Worm (Caenorhabditis elegans) whole organism, L3 larva: ENCODE data around the gene R09H3.3.

Experiments
- ZK546.5 ChIP-seq: sonication (generic microtip); optimal IDR thresholded peaks from 2 replicates; lab custom pipeline; 2017; ENCODE audit warnings: missing biosample characterization, missing genetic modification characterization
- aly-2 ChIP-seq: fragments of 150-350 bp; optimal IDR thresholded peaks from 2 replicates; lab custom pipeline; 2014; ENCODE audit warnings: missing biosample characterization, missing genetic modification characterization
- ama-1 ChIP-seq: fragments of 150-350 bp; optimal IDR thresholded peaks from 2 replicates; lab custom pipeline; 2018
- ceh-16 ChIP-seq: sonication (generic microtip); optimal IDR thresholded peaks from 2 replicates; lab custom pipeline; 2017; ENCODE audit warnings: missing biosample characterization, missing genetic modification characterization
- ceh-28 ChIP-seq: fragments of 150-350 bp; optimal IDR thresholded peaks from 2 replicates; lab custom pipeline; 2014; ENCODE audit warnings: missing biosample characterization, missing genetic modification reagents, missing genetic modification characterization
- ceh-9 ChIP-seq: sonication (generic microtip); optimal IDR thresholded peaks from 2 replicates; lab custom pipeline; 2018; ENCODE audit warnings: missing biosample characterization, missing genetic modification characterization
- daf-12 ChIP-seq: fragments of 150-350 bp; optimal IDR thresholded peaks from 2 replicates; lab custom pipeline; 2014; ENCODE audit warnings: missing biosample characterization, missing genetic modification reagents, missing genetic modification characterization
- egl-27 ChIP-seq: sonication (generic microtip); optimal IDR thresholded peaks from 4 replicates; lab custom pipeline; 2017; ENCODE audit warnings: missing biosample characterization, missing genetic modification reagents, missing genetic modification characterization
- egl-5 ChIP-seq: fragments of 150-350 bp; optimal IDR thresholded peaks from 2 replicates; lab custom pipeline; 2017; ENCODE audit warnings: missing biosample characterization, missing genetic modification reagents, missing genetic modification characterization, inconsistent platforms
- elt-1 ChIP-seq: fragments of 150-350 bp; optimal IDR thresholded peaks from 2 replicates; lab custom pipeline; 2014; ENCODE audit warnings: missing biosample characterization, missing genetic modification characterization
- elt-2 ChIP-seq: sonication (generic microtip); optimal IDR thresholded peaks from 2 replicates; lab custom pipeline; 2016; ENCODE audit warnings: missing genetic modification reagents, mild to moderate bottlenecking, missing genetic modification characterization, missing compliant biosample characterization
- elt-3 ChIP-seq, 3 experiments: fragments of 150-350 bp in 1 of 3; sonication (generic microtip) in 2 of 3; optimal IDR thresholded peaks; 2 replicates in 2 of 3; 4 replicates in 1 of 3; lab custom pipeline; 2014 to 2017; ENCODE audit warnings: missing biosample characterization in 3 of 3, missing genetic modification characterization in 3 of 3
- eor-1 ChIP-seq, 2 experiments: fragments of 150-350 bp; optimal IDR thresholded peaks; 2 replicates each; lab custom pipeline; 2014 to 2018; ENCODE audit warnings: missing biosample characterization in 2 of 2, missing genetic modification characterization in 2 of 2
- fkh-10 ChIP-seq: sonication (generic microtip); optimal IDR thresholded peaks from 2 replicates; lab custom pipeline; 2017; ENCODE audit warnings: missing biosample characterization, missing genetic modification reagents, missing genetic modification characterization
- fos-1 ChIP-seq: fragments of 150-350 bp; optimal IDR thresholded peaks from 2 replicates; lab custom pipeline; 2014; ENCODE audit warnings: missing biosample characterization, missing genetic modification characterization
- hmg-11 ChIP-seq: sonication (generic microtip); optimal IDR thresholded peaks from 2 replicates; lab custom pipeline; 2016; ENCODE audit warnings: missing genetic modification characterization, missing compliant biosample characterization
- jun-1 ChIP-seq: fragments of 150-350 bp; optimal IDR thresholded peaks from 2 replicates; lab custom pipeline; 2014; ENCODE audit warnings: missing biosample characterization, missing genetic modification reagents, missing genetic modification characterization
- lin-15B ChIP-seq: fragments of 150-350 bp; optimal IDR thresholded peaks from 2 replicates; lab custom pipeline; 2014; ENCODE audit warnings: missing biosample characterization, missing genetic modification characterization
- lin-39 ChIP-seq: fragments of 150-350 bp; optimal IDR thresholded peaks from 2 replicates; lab custom pipeline; 2018; ENCODE audit warnings: missing biosample characterization, missing genetic modification reagents, missing genetic modification characterization
- mdl-1 ChIP-seq: fragments of 150-350 bp; optimal IDR thresholded peaks from 2 replicates; lab custom pipeline; 2014; ENCODE audit warnings: missing biosample characterization, missing genetic modification characterization
- mml-1 ChIP-seq: fragments of 150-350 bp; sonication (generic microtip); optimal IDR thresholded peaks from 3 replicates; lab custom pipeline; 2014; ENCODE audit warnings: missing biosample characterization, missing genetic modification characterization
- nfya-1 ChIP-seq: sonication (generic microtip); optimal IDR thresholded peaks from 2 replicates; lab custom pipeline; 2017; ENCODE audit warnings: missing genetic modification characterization, mild to moderate bottlenecking, missing compliant biosample characterization, antibody characterized with exemption, moderate library complexity; ENCODE audit not compliant: insufficient read depth
- nhr-12 ChIP-seq: fragments of 150-350 bp; optimal IDR thresholded peaks from 2 replicates; lab custom pipeline; 2014; ENCODE audit warnings: missing biosample characterization, missing genetic modification characterization
- nhr-25 ChIP-seq: sonication (generic microtip); optimal IDR thresholded peaks from 2 replicates; lab custom pipeline; 2017; ENCODE audit warnings: missing biosample characterization, missing genetic modification characterization
- nhr-28 ChIP-seq: fragments of 150-350 bp; optimal IDR thresholded peaks from 2 replicates; lab custom pipeline; 2014; ENCODE audit warnings: missing biosample characterization, missing genetic modification characterization
- nhr-43 ChIP-seq: sonication (generic microtip); optimal IDR thresholded peaks from 2 replicates; lab custom pipeline; 2016; ENCODE audit warnings: mild to moderate bottlenecking, missing genetic modification characterization, missing compliant biosample characterization; ENCODE audit not compliant: poor library complexity, severe bottlenecking
- nhr-67 ChIP-seq: fragments of 150-350 bp; optimal IDR thresholded peaks from 2 replicates; lab custom pipeline; 2014; ENCODE audit warnings: missing biosample characterization, missing genetic modification characterization
- nhr-76 ChIP-seq: fragments of 150-350 bp; sonication (generic microtip); optimal IDR thresholded peaks from 5 replicates; lab custom pipeline; 2014; ENCODE audit warnings: missing biosample characterization, missing genetic modification characterization
- nhr-77 ChIP-seq: fragments of 150-350 bp; optimal IDR thresholded peaks from 2 replicates; lab custom pipeline; 2014; ENCODE audit warnings: missing biosample characterization, missing genetic modification characterization
- pqm-1 ChIP-seq: fragments of 150-350 bp; optimal IDR thresholded peaks from 2 replicates; lab custom pipeline; 2017; ENCODE audit warnings: missing biosample characterization, missing genetic modification characterization, inconsistent platforms
- sea-2 ChIP-seq: fragments of 150-350 bp; sonication (generic microtip); optimal IDR thresholded peaks from 4 replicates; lab custom pipeline; 2014; ENCODE audit warnings: missing biosample characterization, missing genetic modification reagents, missing genetic modification characterization
- skn-1 ChIP-seq: fragments of 150-350 bp; optimal IDR thresholded peaks from 2 replicates; lab custom pipeline; 2014; ENCODE audit warnings: missing biosample characterization, missing genetic modification characterization
- tbx-2 ChIP-seq: sonication (generic microtip); optimal IDR thresholded peaks from 2 replicates; lab custom pipeline; 2016; ENCODE audit warnings: mild to moderate bottlenecking, missing genetic modification characterization, missing compliant biosample characterization
- unc-39 ChIP-seq: sonication (generic microtip); optimal IDR thresholded peaks from 4 replicates; lab custom pipeline; 2017; ENCODE audit warnings: missing biosample characterization, missing genetic modification characterization
- zag-1 ChIP-seq: fragments of 150-350 bp; optimal IDR thresholded peaks from 2 replicates; lab custom pipeline; 2014; ENCODE audit warnings: missing biosample characterization, missing genetic modification characterization
- ztf-4 ChIP-seq: fragments of 150-350 bp; optimal IDR thresholded peaks from 2 replicates; lab custom pipeline; 2014; ENCODE audit warnings: missing biosample characterization, missing genetic modification characterization

Gene R09H3.3

DNA sequence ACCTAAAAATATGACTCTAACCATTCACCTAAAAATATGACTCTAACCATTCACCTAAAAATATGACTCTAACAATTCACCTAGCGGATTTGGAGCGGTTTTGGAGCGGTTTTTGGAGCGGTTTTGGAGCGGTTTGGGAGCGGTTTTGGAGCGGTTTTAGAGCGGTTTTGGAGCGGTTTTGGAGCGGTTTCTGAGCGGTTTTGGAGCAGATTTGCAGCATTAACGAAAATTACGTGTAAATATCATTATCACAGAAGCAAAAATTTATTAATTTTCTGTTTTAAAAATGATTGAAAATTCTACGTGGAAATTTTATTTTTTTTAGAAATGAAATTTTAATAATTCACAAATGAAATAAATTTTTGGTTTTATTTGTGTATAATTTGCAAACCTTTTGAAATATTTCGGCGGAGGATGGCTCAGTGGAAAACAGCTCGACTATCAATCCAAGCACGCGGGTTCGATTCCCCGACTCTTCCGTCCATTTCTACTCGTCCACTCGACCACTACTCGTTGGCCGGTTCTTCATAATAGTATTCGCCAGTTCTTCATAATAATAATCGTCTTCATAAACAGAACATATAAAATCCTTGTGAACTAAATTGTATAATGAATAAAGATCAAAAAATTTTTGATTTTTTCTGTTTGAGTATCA is 25.1 kb downstream of the R09H3.3 start:
- TF ChIP-seq elt-2, result no peak
- no peak for TF ChIP-seq pqm-1 (tag; lab: Kevin White, UChicago)
- no peak for TF ChIP-seq nhr-28
- no peak for TF ChIP-seq ZK546.5
- TF ChIP-seq eor-1 (tag; optimal IDR thresholded peaks at IDR 0.05; lab: Kevin White, UChicago), result no peak
- TF ChIP-seq ceh-9 (tag; lab: Kevin White, UChicago), result no peak
- TF ChIP-seq lin-39 (tag; lab: Kevin White, UChicago), result no peak
- TF ChIP-seq nhr-25 (tag; lab: Kevin White, UChicago), result no peak
- no peak for TF ChIP-seq tbx-2 (tag; lab: Kevin White, UChicago)
- TF ChIP-seq ztf-4 (tag; lab: Kevin White, UChicago), result no peak
- TF ChIP-seq elt-3 (tag; optimal IDR thresholded peaks at IDR 0.05; lab: Kevin White, UChicago), result no peak
- TF ChIP-seq mml-1 (tag; lab: Kevin White, UChicago), result no peak
- TF ChIP-seq fos-1 (tag; lab: Kevin White, UChicago), result no peak
- TF ChIP-seq hmg-11, result no peak
- no peak for TF ChIP-seq unc-39

DNA sequence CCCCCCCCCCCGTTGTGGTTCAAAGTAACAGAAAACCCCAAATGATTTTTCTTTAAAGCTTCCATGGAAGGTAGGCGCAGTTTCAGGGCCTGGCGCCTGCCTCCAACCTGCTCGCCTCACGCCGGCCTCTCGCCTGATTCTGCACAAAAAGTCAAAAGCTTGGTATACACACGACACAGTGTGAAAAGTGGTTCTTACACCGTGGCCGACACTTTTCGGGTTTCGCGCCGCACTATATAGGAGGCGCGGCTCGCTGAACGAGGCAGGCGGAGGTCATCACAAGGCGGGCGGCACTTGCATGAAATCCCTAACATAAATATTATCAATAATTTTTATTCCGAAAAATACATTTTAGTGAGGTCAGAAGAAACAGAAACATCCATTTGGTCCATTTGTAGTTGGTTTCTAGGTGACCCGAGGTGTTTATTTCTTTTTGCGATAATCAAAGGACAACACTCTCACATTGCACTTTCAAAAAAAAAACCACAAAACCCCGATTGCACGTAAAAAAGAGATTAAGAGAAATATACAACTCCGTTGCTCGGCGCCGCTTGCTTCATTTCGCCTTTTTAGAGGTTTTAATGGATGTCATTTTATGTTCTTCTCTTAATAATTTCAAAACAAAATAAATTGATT is 37.6 kb downstream of the R09H3.3 start, which contains the start of gene ZK380.2:
Gene ZK380.2, plus strand, starts transcription at position 586 of the 636 bp plus-strand sequence.
- no peak for TF ChIP-seq nhr-67 (tag; lab: Kevin White, UChicago)
- no peak for TF ChIP-seq ZK546.5
- TF ChIP-seq nfya-1, result no peak
- TF ChIP-seq fkh-10 (GFP tag; lab: Kevin White, UChicago), result no peak
- TF ChIP-seq mdl-1, result no peak
- no peak for TF ChIP-seq nhr-76 (tag; lab: Kevin White, UChicago)
- TF ChIP-seq nhr-28, result no peak
- TF ChIP-seq elt-3 (tag; optimal IDR thresholded peaks at IDR 0.05; lab: Kevin White, UChicago), result no peak
- no peak for TF ChIP-seq elt-1 (tag; lab: Kevin White, UChicago)
- no peak for TF ChIP-seq ceh-9 (tag; lab: Kevin White, UChicago)
- TF ChIP-seq ztf-4 (tag; lab: Kevin White, UChicago), result no peak
- TF ChIP-seq jun-1, result no peak
- no peak for TF ChIP-seq fos-1 (tag; lab: Kevin White, UChicago)
- TF ChIP-seq nhr-77, result no peak
- no peak for TF ChIP-seq pqm-1 (tag; lab: Kevin White, UChicago)
- TF ChIP-seq unc-39, result no peak
- no peak for TF ChIP-seq nhr-12
- TF ChIP-seq zag-1 (tag; lab: Kevin White, UChicago), result no peak
- TF ChIP-seq mml-1 (tag; lab: Kevin White, UChicago), result no peak
- TF ChIP-seq tbx-2 (tag; lab: Kevin White, UChicago), result no peak

DNA sequence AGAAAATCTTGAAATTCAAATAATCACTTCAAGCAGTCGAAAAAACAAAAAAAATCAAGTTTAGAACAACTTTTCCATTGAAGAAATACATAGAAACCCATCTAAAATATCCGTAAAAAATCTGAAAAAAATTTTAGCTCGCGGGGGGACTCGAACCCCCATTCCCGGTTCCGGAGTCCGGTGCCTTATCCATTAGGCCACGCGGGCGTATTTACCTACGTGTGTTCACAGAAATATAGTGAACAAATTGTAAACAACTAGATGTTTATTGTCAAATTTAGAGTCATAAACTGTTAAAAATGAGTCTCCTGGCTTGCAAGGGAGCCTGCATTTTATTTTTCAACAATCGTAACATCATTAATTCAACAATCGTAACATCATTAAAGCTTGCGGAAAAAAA is 38.9 kb downstream of the R09H3.3 start:
- TF ChIP-seq lin-39 (tag; lab: Kevin White, UChicago), result no peak
- no peak for TF ChIP-seq lin-15B (tag; lab: Kevin White, UChicago)
- TF ChIP-seq ceh-28 (tag; lab: Kevin White, UChicago), result no peak
- TF ChIP-seq skn-1, result no peak
- TF ChIP-seq unc-39, result no peak
- TF ChIP-seq fkh-10 (GFP tag; lab: Kevin White, UChicago), result no peak
- TF ChIP-seq aly-2 (tag; lab: Kevin White, UChicago), result no peak
- no peak for TF ChIP-seq ceh-9 (tag; lab: Kevin White, UChicago)
- TF ChIP-seq elt-3 (tag; optimal IDR thresholded peaks at IDR 0.05; lab: Kevin White, UChicago), result no peak
- TF ChIP-seq ama-1 (lab: Kevin White, UChicago), result no peak
- TF ChIP-seq nhr-77, result no peak
- TF ChIP-seq nhr-12, result no peak

DNA sequence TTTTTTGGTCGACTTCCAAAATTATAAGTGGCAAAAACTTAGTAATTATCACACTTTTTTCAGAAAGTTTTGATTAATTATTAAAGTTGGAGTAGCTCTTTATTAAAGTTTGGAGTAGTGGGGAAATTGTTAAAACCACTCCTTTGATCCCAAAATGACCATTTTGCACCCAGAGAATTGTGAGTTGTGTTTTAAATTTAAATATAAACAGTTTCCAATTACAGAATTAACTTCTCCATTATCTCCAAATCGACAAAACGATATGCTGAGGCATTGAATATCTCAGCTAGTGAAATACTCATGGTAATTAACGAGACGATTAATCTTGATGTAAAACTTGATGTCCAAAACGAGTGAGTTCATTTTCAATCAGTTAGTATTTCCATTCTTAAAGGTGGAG is 40.8 kb downstream of the R09H3.3 start, which contains the start of gene fbxb-58:
Gene fbxb-58, plus strand, starts transcription at position 301 of the 400 bp plus-strand sequence.
- TF ChIP-seq elt-3 (tag; optimal IDR thresholded peaks at IDR 0.05; lab: Kevin White, UChicago), result no peak
- TF ChIP-seq egl-27 (tag; lab: Kevin White, UChicago), result no peak
- TF ChIP-seq sea-2 (GFP tag; lab: Kevin White, UChicago), result no peak
- no peak for TF ChIP-seq mml-1 (tag; lab: Kevin White, UChicago)
- no peak for TF ChIP-seq ceh-16 (tag; lab: Kevin White, UChicago)
- TF ChIP-seq nhr-25 (tag; lab: Kevin White, UChicago), result no peak
- TF ChIP-seq ceh-28 (tag; lab: Kevin White, UChicago), result no peak
- TF ChIP-seq lin-15B (tag; lab: Kevin White, UChicago), result no peak
- no peak for TF ChIP-seq zag-1 (tag; lab: Kevin White, UChicago)
- TF ChIP-seq nhr-43, result no peak
- no peak for TF ChIP-seq daf-12 (tag; lab: Kevin White, UChicago)
- no peak for TF ChIP-seq egl-5 (tag; lab: Kevin White, UChicago)
- no peak for TF ChIP-seq ceh-9 (tag; lab: Kevin White, UChicago)
- TF ChIP-seq hmg-11, result no peak
- no peak for TF ChIP-seq unc-39
- TF ChIP-seq tbx-2 (tag; lab: Kevin White, UChicago), result no peak
- TF ChIP-seq elt-1 (tag; lab: Kevin White, UChicago), result no peak
- no peak for TF ChIP-seq nhr-28
